Worm (Caenorhabditis elegans): ENCODE measurements around the gene sru-30.

The sru-30 gene

DNA sequence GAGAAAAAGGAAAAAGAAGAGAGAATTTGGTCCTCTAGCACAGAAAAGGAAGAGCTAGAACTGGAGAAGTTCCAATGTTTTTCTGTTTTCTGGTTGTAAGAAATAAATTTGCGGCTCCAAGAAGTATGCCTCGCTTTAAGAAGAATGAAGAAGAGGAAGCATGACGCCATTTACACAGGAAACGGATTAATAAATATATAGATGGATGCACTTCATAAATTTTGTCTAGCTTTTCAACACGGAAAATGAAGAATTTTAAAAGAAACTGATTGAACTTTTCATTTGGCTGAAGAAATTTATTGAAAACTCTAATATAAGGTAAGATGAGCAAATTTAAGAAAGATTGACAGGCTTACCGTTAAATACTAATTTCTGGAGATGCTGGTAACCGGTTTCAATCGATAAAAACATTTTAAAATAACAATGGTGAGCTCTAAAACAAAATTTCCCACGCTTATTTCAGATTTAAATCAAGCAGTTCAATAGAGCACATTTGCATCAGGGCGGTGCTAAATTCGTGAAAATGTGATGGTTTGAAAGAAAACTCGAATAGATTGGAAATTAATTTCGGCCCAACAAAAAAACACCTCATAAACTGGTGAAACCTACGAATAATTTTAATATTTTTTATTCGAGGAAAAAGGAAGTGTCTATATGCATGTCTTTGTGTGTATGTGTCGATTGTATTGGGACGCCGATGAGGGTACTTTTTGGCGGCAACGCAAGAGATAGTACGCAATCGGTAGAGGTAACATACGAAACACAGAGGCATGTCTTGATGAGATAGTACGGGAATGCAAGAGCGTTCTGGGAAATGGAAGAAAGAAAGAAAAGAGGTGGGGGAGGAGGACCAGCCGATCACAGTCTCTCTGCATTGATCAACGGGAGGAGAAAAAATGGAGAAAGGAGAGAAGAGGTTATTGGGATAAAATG, 42.6 kb downstream of the sru-30 start (continued):
- TF ChIP-seq F16B12.6 (tag; optimal IDR thresholded peaks at IDR 0.05) (no peak), C04F5.9 (tag; optimal IDR thresholded peaks at IDR 0.05) (no peak), tlp-1 (tag; optimal IDR thresholded peaks at IDR 0.05) (no peak), nhr-47 (tag; optimal IDR thresholded peaks at IDR 0.05) (peak; percentile 32), xbp-1 (tag; optimal IDR thresholded peaks at IDR 0.05) (peak; percentile 70), nhr-12 (tag; optimal IDR thresholded peaks at IDR 0.05) (no peak), mep-1 (tag; optimal IDR thresholded peaks at IDR 0.05) (peak; percentile 64), ztf-4 (tag; optimal IDR thresholded peaks at IDR 0.05) (no peak), pqm-1 (tag; optimal IDR thresholded peaks at IDR 0.05) (no peak), nhr-20 (tag; optimal IDR thresholded peaks at IDR 0.05) (peak; percentile 56), fkh-10 (GFP tag; optimal IDR thresholded peaks at IDR 0.05) (no peak), nhr-19 (GFP tag; conservative IDR thresholded peaks at IDR 0.05) (peak; percentile 42), lir-3 (tag; optimal IDR thresholded peaks at IDR 0.05; ENCODE audit: poor library complexity) (no peak), egl-27 (tag; optimal IDR thresholded peaks at IDR 0.05) (no peak), jun-1 (tag; optimal IDR thresholded peaks at IDR 0.05) (no peak), vab-15 (tag; optimal IDR thresholded peaks at IDR 0.05) (no peak)

DNA sequence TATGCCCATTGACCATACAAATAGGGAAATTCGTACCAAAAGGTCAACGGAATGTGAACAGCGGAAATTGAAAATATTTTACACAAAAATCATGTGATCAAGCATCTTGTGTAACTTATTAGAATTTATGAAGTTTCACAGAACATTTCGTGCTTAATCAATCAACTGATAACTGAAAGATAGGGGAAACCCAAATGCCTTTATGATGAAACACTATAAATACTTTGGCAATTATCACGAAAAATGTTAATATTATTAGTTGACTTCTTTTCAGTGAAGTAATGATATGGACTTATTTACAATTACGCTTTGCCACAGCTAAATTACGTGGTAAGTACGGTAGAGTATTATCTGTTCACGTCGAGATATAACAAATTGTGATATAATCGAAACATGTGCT, 43.4 kb downstream of the sru-30 start:
- TF ChIP-seq elt-2 (tag; optimal IDR thresholded peaks at IDR 0.05), result peak; percentile 49
- no peak for TF ChIP-seq unc-86 (tag; optimal IDR thresholded peaks at IDR 0.05)

DNA sequence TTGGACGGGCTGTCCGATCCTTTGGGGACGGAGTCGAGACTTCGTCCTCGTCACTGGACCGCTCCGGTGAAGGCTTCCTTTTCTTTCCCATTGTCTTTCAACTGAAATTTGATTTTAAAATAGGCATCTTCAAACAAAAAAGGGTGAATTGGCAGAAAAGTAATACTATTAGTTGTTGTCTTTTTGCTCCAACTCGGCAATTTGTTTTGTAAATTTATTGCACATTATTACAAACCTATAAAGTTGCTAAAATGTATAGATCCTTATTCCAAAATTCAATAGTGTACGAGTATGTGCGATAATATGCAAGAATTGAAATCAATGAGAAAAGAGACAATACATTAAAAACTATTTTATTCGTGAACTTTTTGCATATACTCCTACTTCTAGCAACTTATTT, 46.2 kb downstream of the sru-30 start, which contains the start of gene lsy-12:
Gene lsy-12 (minus strand): TSS at position 101 of the 400 bp plus-strand sequence.
- TF ChIP-seq nhr-47 (tag; optimal IDR thresholded peaks at IDR 0.05) (no peak), sox-4 (tag; optimal IDR thresholded peaks at IDR 0.05) (no peak), xbp-1 (tag; optimal IDR thresholded peaks at IDR 0.05) (no peak), efl-1 (optimal IDR thresholded peaks at IDR 0.05) (no peak), efl-1 (GFP tag; optimal IDR thresholded peaks at IDR 0.05 in 1 of 2) (peak in 1 of 2 experiments; percentile 47), nhr-237 (tag; optimal IDR thresholded peaks at IDR 0.05) (no peak), ceh-8 (GFP tag; optimal IDR thresholded peaks at IDR 0.05) (no peak)

DNA sequence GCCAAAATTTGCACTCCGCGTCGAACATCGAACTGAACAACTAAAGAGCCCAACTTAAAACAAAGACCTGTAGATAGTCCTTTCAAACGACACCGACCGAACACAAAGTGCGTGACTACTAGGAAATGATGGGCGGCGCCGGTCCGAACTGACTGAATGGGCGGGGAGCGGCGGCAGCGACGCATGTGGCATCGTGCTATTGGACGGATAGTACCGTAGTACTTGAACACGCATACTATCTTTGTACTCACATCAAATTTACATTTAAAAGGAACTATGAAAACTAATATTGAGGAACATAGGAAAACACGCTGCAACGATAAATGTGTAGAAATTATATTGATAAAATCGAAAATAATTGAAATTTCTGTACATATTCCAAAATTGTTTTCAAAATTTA, 46.7 kb downstream of the sru-30 start:
- TF ChIP-seq xbp-1 (tag; optimal IDR thresholded peaks at IDR 0.05) (peak; percentile 99), blmp-1 (tag; optimal IDR thresholded peaks at IDR 0.05) (peak; percentile 25), ztf-11 (tag; optimal IDR thresholded peaks at IDR 0.05) (no peak), lsy-2 (tag; optimal IDR thresholded peaks at IDR 0.05) (peak; percentile 66 to 70)
